Fruit fly (Drosophila melanogaster) whole organism: ENCODE results near the gene Hmgcr.
A peak's percentile ranks its signal among the peaks of the same experiment; 100 is the strongest.

ENCODE experiments used
- CG8478 ChIP-seq: fragments of >200 bp; optimal IDR thresholded peaks from 2 replicates; lab custom pipeline; 2018; ENCODE audit warnings: inconsistent platforms
- Dll ChIP-seq: fragments of >200 bp; optimal IDR thresholded peaks from 2 replicates; lab custom pipeline; 2017
- EcR ChIP-seq, 2 experiments: fragments of >200 bp; optimal IDR thresholded peaks; 2 replicates each; lab custom pipeline; 2017; ENCODE audit warnings: missing biosample characterization in 2 of 2, missing genetic modification characterization in 2 of 2, missing genetic modification reagents in 2 of 2
- pan ChIP-seq: fragments of >200 bp; optimal IDR thresholded peaks from 2 replicates; lab custom pipeline; 2017
- psq ChIP-seq: fragments of >200 bp; optimal IDR thresholded peaks from 2 replicates; lab custom pipeline; 2017
- usp ChIP-seq: fragments of >200 bp; optimal IDR thresholded peaks from 2 replicates; lab custom pipeline; 2017; ENCODE audit warnings: missing biosample characterization, missing genetic modification characterization, mixed read lengths

The Hmgcr gene

DNA sequence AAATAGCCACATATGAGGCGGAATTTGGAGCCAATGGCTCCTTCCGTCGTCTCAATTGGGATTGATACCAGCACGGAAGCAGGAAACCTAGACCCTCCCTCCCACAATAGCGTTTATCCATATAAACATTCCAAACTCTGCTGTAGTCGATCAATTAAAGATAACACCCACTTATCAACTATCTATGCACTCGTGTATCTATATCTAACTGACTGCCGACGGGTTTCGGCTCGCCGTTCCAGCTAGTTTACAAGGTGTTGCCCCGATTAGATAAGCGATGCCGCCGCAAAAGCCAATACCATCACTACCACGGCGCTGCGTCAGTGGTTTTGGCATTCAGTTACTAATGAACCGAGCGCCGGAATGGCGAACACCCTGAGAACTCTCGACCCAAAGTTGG lies 21.9 kb upstream of the Hmgcr start, which contains the start of gene CG10300:
CG10300 (plus strand) TSS at position 333 of the 400 bp plus-strand sequence.
- TF ChIP-seq usp (no peak), pan (no peak), CG8478 (no peak), Dll (no peak), EcR (GFP tag; optimal IDR thresholded peaks at IDR 0.05; lab: Kevin White, UChicago) (no peak), psq (lab: Kevin White, UChicago) (no peak)

DNA sequence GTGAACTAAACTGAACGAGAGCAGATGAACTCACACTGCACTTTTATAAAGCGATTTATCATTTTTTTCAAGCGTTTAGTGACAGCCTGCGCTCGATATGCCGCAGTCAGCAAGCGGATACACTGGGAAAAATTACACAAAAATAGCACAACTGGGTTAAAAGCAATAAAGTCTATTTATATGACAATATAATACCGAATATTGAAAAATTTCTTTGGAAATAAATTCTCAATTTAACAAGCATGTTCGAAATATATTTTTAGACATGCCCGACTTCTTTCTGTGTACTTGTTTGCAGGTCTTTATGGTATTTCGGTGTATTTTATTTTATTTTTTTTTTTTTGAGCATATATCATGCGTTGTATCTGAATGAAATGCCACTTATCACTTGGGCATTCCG lies 19.2 kb upstream of the Hmgcr start:
- TF ChIP-seq psq (lab: Kevin White, UChicago) = no peak
- no peak for TF ChIP-seq usp
- no peak for TF ChIP-seq CG8478
- no peak for TF ChIP-seq Dll
- TF ChIP-seq EcR (GFP tag; optimal IDR thresholded peaks at IDR 0.05; lab: Kevin White, UChicago) = no peak

DNA sequence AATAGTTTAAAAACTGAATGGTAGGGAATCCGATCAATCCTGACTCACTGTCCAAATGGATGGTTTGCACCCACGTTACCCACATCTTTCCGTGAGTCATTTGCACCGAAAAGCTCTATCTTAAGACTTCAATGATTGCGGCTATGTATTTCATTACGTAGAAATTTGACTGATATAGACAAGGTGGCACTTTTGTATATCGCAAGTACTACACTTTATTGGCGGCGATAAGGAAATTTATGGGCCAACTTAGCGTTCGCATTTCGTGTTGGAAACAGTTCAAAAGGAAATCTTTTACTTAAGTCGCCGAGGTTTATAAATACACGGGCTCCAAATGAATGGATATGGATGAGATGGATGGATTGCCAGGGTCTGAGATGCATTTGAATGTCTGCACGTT lies 18.3 kb upstream of the Hmgcr start:
- TF ChIP-seq pan (no peak), EcR (GFP tag; optimal IDR thresholded peaks at IDR 0.05; lab: Kevin White, UChicago) (no peak), usp (no peak), CG8478 (no peak), Dll (no peak), psq (lab: Kevin White, UChicago) (no peak)

DNA sequence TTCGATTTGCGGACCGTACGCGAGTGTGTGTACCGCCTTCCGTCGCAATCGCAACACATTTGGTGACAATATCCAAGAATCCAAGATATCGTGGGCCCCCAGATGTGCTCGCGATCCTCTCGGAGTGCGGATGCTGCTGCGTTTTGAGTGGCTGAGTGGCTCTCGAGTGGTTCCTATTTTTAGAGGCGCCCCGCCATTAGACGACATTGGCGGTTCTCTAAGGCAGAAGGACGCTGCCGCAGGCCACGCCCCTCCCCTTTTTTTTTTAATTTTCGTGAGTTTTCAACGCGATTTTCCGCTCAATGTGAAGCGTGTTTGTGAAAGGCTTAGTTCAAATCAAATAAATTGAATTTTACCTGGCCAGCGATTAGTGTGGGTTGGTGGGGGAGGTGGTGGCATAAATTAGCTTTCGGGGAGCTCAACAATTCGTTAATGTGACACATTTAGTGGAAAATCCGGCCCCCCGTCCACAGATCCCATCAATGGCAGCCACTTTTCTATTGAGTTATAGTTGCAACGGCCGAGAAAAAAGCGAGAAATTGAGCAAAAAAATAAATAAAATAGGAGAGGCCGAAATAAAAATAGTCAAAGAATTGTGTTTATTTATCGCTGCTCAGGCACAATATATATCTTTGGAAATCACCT lies 14.7 kb upstream of the Hmgcr start, which contains the start of gene nau:
nau (minus strand) TSS at position 61 of the 645 bp plus-strand sequence.
- no peak for TF ChIP-seq usp
- no peak for TF ChIP-seq pan
- TF ChIP-seq CG8478 = no peak
- no peak for TF ChIP-seq psq (lab: Kevin White, UChicago)
- no peak for TF ChIP-seq EcR (GFP tag; optimal IDR thresholded peaks at IDR 0.05; lab: Kevin White, UChicago)
- no peak for TF ChIP-seq Dll

DNA sequence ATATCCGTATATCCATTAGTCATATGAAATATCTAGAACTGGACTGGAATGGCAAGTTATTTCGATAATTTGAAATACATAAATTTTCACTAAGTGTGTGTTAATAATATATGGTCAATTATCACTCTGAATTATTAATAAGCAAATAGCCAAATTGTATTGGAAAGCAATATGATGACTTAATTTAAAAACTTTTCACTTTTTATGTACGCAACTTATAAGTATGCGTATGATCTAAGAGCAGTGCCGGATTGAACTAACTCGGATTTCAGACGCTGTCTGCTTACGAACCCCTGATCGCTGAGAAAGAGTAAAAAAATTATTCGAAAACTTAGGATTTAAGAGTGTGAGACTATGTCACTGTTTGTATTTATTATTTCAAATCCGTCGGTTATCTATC lies 11.6 kb upstream of the Hmgcr start, which contains the start of gene CG10232:
CG10232 (minus strand) TSS at position 101 of the 400 bp plus-strand sequence.
- TF ChIP-seq psq (lab: Kevin White, UChicago) = no peak
- TF ChIP-seq usp = no peak
- TF ChIP-seq Dll = no peak
- no peak for TF ChIP-seq EcR (GFP tag; optimal IDR thresholded peaks at IDR 0.05; lab: Kevin White, UChicago)
- no peak for TF ChIP-seq CG8478
- no peak for TF ChIP-seq pan

DNA sequence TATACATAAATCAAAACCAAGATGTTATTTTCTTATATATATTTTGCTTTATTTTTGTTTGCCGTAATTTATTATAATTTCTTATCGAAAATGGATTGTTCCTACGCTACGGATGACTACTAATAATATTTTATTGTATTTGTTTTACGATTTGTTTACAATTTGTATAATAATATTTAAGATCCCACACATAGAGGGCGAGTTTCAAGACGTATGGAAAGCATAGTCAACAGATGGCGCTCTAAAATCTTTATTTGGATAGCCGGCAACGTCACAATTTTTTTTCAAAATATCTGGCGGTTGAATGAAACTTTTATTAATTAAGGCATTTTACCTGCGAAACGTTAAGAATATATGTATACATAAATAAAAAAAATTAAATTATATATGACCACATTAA lies 11.2 kb upstream of the Hmgcr start:
- TF ChIP-seq usp = no peak

DNA sequence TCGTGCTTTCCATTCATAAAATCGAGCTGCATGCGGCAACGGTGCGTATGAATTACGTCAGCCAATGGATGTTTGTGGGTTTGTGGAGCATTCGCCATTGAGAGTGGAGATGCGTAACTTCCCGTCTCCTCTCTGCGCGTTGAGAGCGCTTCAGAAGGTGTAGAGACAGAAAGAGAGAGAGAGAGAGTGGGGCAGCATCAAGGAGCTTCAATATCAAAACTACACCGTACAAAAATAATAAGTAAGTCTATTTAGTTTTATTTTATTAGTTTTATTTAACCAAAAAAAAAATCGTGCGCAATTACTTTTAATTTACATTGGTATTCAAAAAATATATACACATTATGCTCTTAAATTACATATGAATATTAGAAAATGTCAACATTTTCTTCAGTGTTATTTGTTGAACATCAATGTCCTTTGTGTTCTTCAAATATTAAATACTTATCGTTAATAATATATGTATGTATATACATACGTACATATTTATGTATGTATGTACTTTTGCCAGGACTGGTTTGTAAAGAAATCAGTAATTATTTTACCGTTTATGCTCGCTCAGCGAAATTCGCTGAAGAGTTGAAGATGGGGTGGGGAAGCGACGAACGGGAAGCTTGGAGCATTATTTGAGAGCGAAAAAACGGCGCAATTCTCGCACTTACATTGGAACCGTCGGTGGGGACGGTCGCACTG lies 10.3 kb upstream of the Hmgcr start, which contains the start of gene CG10365:
CG10365 (plus strand) TSS at position 652 of the 693 bp plus-strand sequence.
- TF ChIP-seq Dll (no peak), CG8478 (no peak), EcR (GFP tag; optimal IDR thresholded peaks at IDR 0.05; lab: Kevin White, UChicago) (no peak), usp (no peak), pan (no peak), psq (lab: Kevin White, UChicago) (no peak)

DNA sequence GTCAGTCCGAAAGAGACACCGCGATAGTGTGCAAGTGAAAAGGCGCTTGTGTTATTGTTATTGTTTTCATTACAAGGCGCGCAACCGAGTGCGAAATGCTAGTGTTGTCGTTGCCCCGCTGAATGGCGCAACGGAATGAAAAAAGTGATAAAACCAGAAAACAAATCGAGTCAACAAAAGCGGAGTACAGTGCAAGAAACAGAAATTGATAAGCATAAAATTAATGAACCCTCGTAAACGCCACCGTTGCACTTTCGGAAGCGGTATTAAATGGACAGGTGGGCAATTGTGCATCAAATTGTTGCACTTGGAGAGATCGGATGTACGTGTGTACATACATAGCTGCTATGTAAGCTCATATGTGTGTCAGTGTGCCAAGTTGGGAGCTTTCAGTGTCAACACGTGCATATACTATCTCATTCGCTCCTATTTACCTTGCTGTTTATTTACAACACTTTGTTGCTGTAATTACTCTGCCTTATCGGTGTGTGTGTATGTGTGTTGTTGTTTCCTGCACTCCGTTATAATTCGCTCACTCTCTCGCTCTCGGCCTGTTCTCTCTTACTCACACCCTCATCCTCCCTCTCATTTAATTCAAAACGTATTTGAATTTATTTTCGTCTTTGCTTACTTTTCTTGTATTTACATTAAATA lies 9.6 kb upstream of the Hmgcr start:
- TF ChIP-seq pan (no peak), usp (no peak), EcR (GFP tag; optimal IDR thresholded peaks at IDR 0.05; lab: Kevin White, UChicago) (peak in 1 of 2 experiments; percentile 11)

DNA sequence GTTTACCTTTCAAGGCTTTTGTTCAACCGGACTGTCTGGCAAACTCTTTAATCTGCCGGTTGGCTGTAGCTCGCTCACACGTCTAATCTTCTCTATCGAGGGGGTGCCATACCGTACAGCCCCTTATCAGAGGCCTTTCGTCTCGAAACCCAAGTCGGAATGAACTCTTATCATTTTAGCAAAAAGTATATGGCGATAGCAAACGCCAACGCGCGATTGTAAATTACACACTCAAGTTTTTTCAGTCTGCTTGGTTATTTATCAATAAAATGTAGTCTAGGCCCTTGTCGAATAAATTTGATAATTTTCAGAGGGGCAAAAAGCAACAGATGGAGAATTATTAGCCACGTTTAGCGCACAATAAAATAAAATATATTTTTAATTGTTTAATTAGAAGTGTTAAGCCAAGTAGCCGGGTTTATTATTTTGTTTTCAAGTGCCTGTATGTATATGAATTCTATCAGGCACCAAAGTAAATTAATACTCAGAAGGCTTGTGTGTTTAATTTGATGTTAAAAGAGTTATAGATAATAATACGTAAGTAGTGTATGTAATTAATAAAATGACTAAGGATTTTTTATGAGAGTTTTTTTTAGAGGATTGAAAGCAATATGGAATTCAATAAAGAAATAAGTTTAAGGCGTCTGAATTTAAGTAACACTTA lies 8.1 kb upstream of the Hmgcr start:
- TF ChIP-seq EcR (GFP tag; optimal IDR thresholded peaks at IDR 0.05; lab: Kevin White, UChicago) (no peak), pan (no peak), Dll (no peak), usp (no peak), psq (lab: Kevin White, UChicago) (no peak), CG8478 (no peak)

DNA sequence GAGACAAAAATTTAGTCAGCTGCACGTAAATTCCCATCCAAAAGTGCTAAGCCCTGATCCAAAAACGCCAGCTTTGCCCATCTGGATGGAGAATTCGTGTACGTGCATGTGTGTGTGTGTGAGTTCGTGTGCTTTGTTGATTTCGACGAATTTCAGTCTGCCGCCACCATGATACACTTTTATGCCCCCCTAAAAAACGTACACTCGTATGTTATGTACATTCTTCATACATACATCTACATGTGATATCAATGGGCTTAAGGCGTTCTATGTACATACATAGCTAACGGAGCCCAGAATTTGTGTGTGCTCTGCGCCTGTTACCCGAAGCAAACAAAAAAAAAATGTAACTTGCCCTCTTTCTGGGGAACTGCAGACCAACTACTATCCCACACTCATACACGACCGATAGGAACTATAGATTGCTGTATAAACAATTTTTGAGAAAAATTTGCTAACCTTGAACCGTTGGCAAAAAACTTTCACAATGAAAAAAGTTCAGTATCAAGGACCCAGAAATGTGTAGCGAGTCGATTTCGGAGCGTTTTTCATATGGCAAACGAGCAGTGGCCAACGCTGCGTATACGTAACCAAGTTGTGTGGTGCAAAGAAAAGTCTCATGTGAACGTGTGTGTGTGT lies 7.3 kb upstream of the Hmgcr start:
- TF ChIP-seq CG8478 (no peak), EcR (GFP tag; optimal IDR thresholded peaks at IDR 0.05; lab: Kevin White, UChicago) (no peak), Dll (no peak), psq (lab: Kevin White, UChicago) (no peak), usp (no peak), pan (no peak)

DNA sequence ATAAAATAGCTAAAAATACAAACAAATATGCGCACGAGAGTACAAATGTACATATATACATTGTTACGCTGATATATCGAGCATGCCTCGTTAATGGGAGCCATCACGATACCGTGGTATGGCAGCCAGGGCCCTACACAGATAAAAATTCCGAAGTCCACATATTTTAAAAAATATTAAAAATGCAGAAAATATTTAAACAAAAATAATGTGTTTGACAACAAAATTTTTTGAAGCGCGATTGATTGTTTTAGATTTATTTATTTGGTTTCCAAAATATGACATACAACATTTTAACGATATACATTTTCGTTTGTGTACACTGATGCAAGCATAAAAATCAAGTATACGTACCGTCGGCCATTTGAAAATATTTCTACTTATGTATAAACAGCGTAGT lies 6.4 kb upstream of the Hmgcr start:
- TF ChIP-seq psq (lab: Kevin White, UChicago) (no peak), CG8478 (no peak), pan (no peak), EcR (GFP tag; optimal IDR thresholded peaks at IDR 0.05; lab: Kevin White, UChicago) (no peak), Dll (no peak), usp (no peak)

DNA sequence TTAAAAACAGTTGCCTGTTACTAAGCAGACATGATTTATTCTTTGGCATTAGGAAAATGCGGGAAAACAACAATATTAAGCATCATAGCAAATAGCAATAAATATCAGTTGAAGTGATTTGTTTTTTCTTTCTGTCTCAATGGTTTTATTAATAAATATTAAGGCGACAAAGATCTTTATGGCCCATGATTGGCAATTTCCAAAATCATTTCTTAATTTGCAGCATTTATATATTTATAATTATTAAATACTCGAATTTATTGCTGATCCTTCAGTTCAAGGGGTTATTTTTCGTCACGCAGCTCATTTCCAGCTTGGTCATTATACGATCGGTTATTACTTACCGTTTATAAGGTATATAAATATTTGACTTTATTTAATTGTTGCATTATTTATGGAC lies 5.5 kb upstream of the Hmgcr start:
- TF ChIP-seq CG8478 = no peak
- TF ChIP-seq usp = no peak
- no peak for TF ChIP-seq EcR (GFP tag; optimal IDR thresholded peaks at IDR 0.05; lab: Kevin White, UChicago)
- no peak for TF ChIP-seq Dll
- no peak for TF ChIP-seq pan
